Worm (Caenorhabditis elegans): Measurements from ENCODE around the gene gly-6.

The gly-6 gene

DNA sequence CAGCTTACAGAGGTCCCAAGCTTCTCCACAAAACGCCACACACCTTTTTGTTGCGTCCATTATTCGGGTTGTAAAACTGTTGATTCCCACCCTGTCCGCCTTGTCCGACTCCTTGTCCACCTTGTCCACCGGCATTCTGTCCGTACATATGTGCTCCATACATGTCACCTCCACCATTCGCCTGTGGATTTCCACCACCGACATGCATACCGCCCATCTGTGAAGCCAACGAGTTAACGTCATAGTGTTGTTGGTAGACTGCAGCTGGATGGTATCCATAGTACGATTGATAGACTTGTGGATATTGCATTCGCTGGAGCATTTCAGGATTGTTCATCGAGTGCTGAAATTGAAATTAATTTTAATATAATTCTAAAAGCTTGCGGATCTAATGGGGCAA, 53.3 kb downstream of the gly-6 start:
- TF ChIP-seq W03F9.2 (tag; optimal IDR thresholded peaks at IDR 0.05), result no peak
- no peak for TF ChIP-seq him-1 (tag; optimal IDR thresholded peaks at IDR 0.05)
- no peak for TF ChIP-seq dao-5 (tag; optimal IDR thresholded peaks at IDR 0.05)

DNA sequence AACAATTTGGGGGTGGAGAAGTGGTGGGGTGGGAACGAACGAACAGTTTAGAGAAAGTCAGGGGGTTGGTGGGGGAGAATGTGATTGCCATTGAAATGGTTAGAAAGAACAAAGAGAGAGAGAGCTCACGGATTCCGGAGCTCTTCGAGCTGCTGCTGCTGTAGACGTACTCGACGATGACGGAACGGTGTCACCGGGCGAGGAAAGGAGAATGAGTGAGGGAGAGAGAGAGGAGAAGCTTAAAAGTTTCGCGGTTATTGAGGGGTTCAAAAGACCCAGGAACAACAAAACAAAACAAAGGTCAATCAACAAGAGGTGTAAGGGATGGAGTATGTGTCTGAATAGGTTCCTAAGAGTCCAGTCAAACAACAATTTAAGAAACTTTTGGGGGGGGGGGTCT, 54.8 kb downstream of the gly-6 start:
- no peak for TF ChIP-seq dao-5 (tag; optimal IDR thresholded peaks at IDR 0.05)
- no peak for TF ChIP-seq W03F9.2 (tag; optimal IDR thresholded peaks at IDR 0.05)
- no peak for TF ChIP-seq him-1 (tag; optimal IDR thresholded peaks at IDR 0.05)

- TF ChIP-seq him-1 (tag; optimal IDR thresholded peaks at IDR 0.05), result no peak
- no peak for TF ChIP-seq W03F9.2 (tag; optimal IDR thresholded peaks at IDR 0.05)
- no peak for TF ChIP-seq dao-5 (tag; optimal IDR thresholded peaks at IDR 0.05)
Measured at ce11 chrIII:4275704-4276103, 55.3 kb downstream of the gly-6 start.

DNA sequence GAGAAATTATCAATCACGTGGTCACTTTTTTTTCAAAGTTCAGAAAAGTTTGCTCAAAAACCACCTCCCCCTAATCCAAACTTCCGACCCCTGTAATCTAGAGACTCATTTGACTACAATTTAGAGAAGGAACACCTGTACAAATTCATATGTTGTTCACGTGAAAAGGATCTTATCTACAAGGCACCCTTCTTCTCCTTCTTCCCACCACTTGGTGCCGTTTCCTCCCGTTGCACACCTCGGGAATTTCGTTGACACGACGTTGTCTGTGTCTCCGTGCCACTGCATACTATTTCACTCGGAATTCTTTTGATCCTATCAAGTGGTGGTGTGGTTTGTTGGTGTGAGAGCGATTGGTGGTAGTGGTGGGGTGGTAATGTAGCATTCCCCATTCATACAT, 56.5 kb downstream of the gly-6 start:
- TF ChIP-seq dao-5 (tag; optimal IDR thresholded peaks at IDR 0.05), result no peak

Measured in whole organism, L4/young adult.